Fruit fly (Drosophila melanogaster) whole organism, embryonic: Measurements from ENCODE around the gene how.

Source experiments
- Abd-B ChIP-seq: fragments of 200-800 bp; sonication (Bioruptor generic); optimal IDR thresholded peaks from 2 replicates; lab custom pipeline; 2018; ENCODE audit warnings: missing biosample characterization, mild to moderate bottlenecking, missing genetic modification characterization, moderate library complexity
- Adf1 ChIP-seq: fragments of 200-800 bp; sonication (Bioruptor generic); IDR thresholded peaks from 2 replicates; pipeline ENCODE4 v1.3.6; 2022; ENCODE audit warnings: missing biosample characterization, missing genetic modification characterization
- Aef1 ChIP-seq: fragments of 200-800 bp; sonication (Bioruptor generic); IDR thresholded peaks from 3 replicates; pipeline ENCODE4 v1.3.6; 2022; ENCODE audit warnings: missing biosample characterization, missing genetic modification characterization
- Blimp-1 ChIP-seq: fragments of 200-800 bp; sonication (Bioruptor generic); optimal IDR thresholded peaks from 3 replicates; lab custom pipeline; 2018; ENCODE audit warnings: missing biosample characterization, missing genetic modification characterization, mild to moderate bottlenecking, moderate library complexity, missing genetic modification reagents
- CG10267 ChIP-seq: fragments of 200-800 bp; sonication (Bioruptor generic); optimal IDR thresholded peaks from 2 replicates; lab custom pipeline; 2018; ENCODE audit warnings: missing biosample characterization, mild to moderate bottlenecking, missing genetic modification characterization, moderate library complexity
- CG10431 ChIP-seq: fragments of 200-800 bp; sonication (Bioruptor generic); optimal IDR thresholded peaks from 3 replicates; lab custom pipeline; 2018; ENCODE audit warnings: missing biosample characterization, mild to moderate bottlenecking, missing genetic modification characterization
- CG11085 ChIP-seq: fragments of 200-800 bp; sonication (Bioruptor generic); IDR thresholded peaks from 2 replicates; pipeline ENCODE4 v1.3.6; 2022; ENCODE audit warnings: missing biosample characterization, missing genetic modification characterization
- CG11504 ChIP-seq: fragments of 200-800 bp; sonication (Bioruptor generic); optimal IDR thresholded peaks from 3 replicates; lab custom pipeline; 2019; ENCODE audit warnings: missing biosample characterization, mild to moderate bottlenecking, missing genetic modification characterization, moderate library complexity
- CG12219 ChIP-seq: fragments of 200-800 bp; sonication (Bioruptor generic); optimal IDR thresholded peaks from 3 replicates; lab custom pipeline; 2018; ENCODE audit warnings: missing biosample characterization, mild to moderate bottlenecking, missing genetic modification characterization
- CG12391 ChIP-seq: fragments of 200-800 bp; sonication (Bioruptor generic); optimal IDR thresholded peaks from 3 replicates; lab custom pipeline; 2018; ENCODE audit warnings: missing biosample characterization, mild to moderate bottlenecking, missing genetic modification characterization, moderate library complexity
- CG14441 ChIP-seq: fragments of 200-800 bp; sonication (Bioruptor generic); IDR thresholded peaks from 2 replicates; pipeline ENCODE4 v1.3.6; 2022; ENCODE audit warnings: missing biosample characterization, missing genetic modification characterization
- CG18764 ChIP-seq: fragments of 200-800 bp; sonication (Bioruptor generic); optimal IDR thresholded peaks from 3 replicates; lab custom pipeline; 2016; ENCODE audit warnings: missing biosample characterization, missing genetic modification characterization
- CG2120 ChIP-seq: fragments of 200-800 bp; sonication (Bioruptor generic); optimal IDR thresholded peaks from 3 replicates; lab custom pipeline; 2016; ENCODE audit warnings: missing biosample characterization, missing genetic modification characterization
- CG3065 ChIP-seq: fragments of 200-800 bp; sonication (Bioruptor generic); optimal IDR thresholded peaks from 2 replicates; lab custom pipeline; 2016; ENCODE audit warnings: missing biosample characterization, missing genetic modification characterization
- CG34224 ChIP-seq: fragments of 200-800 bp; sonication (Bioruptor generic); IDR thresholded peaks from 3 replicates; pipeline ENCODE4 v1.3.6; 2022; ENCODE audit warnings: missing biosample characterization, missing genetic modification characterization; ENCODE audit not compliant: partially characterized antibody
- CG4707 ChIP-seq: fragments of 200-800 bp; sonication (Bioruptor generic); optimal IDR thresholded peaks from 2 replicates; lab custom pipeline; 2018; ENCODE audit warnings: missing biosample characterization, mild to moderate bottlenecking, missing genetic modification characterization, moderate library complexity
- CG6654 ChIP-seq: fragments of 200-800 bp; sonication (Bioruptor generic); optimal IDR thresholded peaks from 2 replicates; lab custom pipeline; 2017; ENCODE audit warnings: missing biosample characterization, mild to moderate bottlenecking, missing genetic modification characterization
- CG6813 ChIP-seq: fragments of 200-800 bp; sonication (Bioruptor generic); optimal IDR thresholded peaks from 2 replicates; lab custom pipeline; 2017; ENCODE audit warnings: missing biosample characterization, missing genetic modification characterization, mild to moderate bottlenecking, moderate library complexity, missing genetic modification reagents
- CG7786 ChIP-seq: fragments of 200-800 bp; sonication (Bioruptor generic); optimal IDR thresholded peaks from 2 replicates; lab custom pipeline; 2016; ENCODE audit warnings: missing biosample characterization, missing genetic modification characterization
- CG8290 ChIP-seq, 3 experiments: fragments of 200-800 bp; sonication (Bioruptor generic); optimal IDR thresholded peaks; 2 replicates each; lab custom pipeline; 2016 to 2019; ENCODE audit warnings: missing biosample characterization in 3 of 3, missing genetic modification characterization in 3 of 3, mild to moderate bottlenecking in 2 of 3, moderate library complexity in 1 of 3
- CTCF ChIP-seq: fragments of 200-800 bp; sonication (Bioruptor generic); optimal IDR thresholded peaks from 2 replicates; lab custom pipeline; 2017; ENCODE audit warnings: missing biosample characterization, mild to moderate bottlenecking, missing genetic modification characterization, moderate library complexity
- D19A ChIP-seq: fragments of 200-800 bp; optimal IDR thresholded peaks from 3 replicates; lab custom pipeline; 2019; ENCODE audit warnings: missing biosample characterization, mild to moderate bottlenecking, missing genetic modification characterization, moderate library complexity
- Dek ChIP-seq: fragments of 200-800 bp; sonication (Bioruptor generic); optimal IDR thresholded peaks from 3 replicates; lab custom pipeline; 2019; ENCODE audit warnings: missing biosample characterization, mild to moderate bottlenecking, missing genetic modification characterization, moderate library complexity
- Dfd ChIP-seq, 2 experiments: fragments of >200 bp; optimal IDR thresholded peaks; 2 replicates each; lab custom pipeline; 2017; ENCODE audit warnings: missing biosample characterization in 2 of 2, missing genetic modification characterization in 2 of 2
- Ets65A ChIP-seq: fragments of 200-800 bp; sonication (Bioruptor generic); peaks from one replicate; lab custom pipeline; 2016; ENCODE audit warnings: missing biosample characterization, missing genetic modification characterization
- GATAe ChIP-seq: fragments of 200-800 bp; sonication (Bioruptor generic); conservative IDR thresholded peaks from 2 replicates; pipeline ENCODE4 v1.3.6; 2022; ENCODE audit warnings: missing biosample characterization, missing genetic modification characterization
- Hr51 ChIP-seq, 2 experiments: fragments of 200-800 bp; sonication (Bioruptor generic); optimal IDR thresholded peaks; 2 replicates in 1 of 2; 3 replicates in 1 of 2; lab custom pipeline; 2016 to 2018; ENCODE audit warnings: missing biosample characterization in 2 of 2, missing genetic modification characterization in 2 of 2, mild to moderate bottlenecking in 1 of 2, moderate library complexity in 1 of 2
- MBD-R2 ChIP-seq: fragments of 200-800 bp; sonication (Bioruptor generic); IDR thresholded peaks from 2 replicates; pipeline ENCODE4 v1.3.6; 2022; ENCODE audit warnings: missing biosample characterization, missing genetic modification characterization
- NC2α ChIP-seq: fragments of 200-800 bp; sonication (Bioruptor generic); optimal IDR thresholded peaks from 2 replicates; lab custom pipeline; 2016; ENCODE audit warnings: missing biosample characterization, missing genetic modification characterization
- TFAM ChIP-seq: fragments of 200-800 bp; sonication (Bioruptor generic); optimal IDR thresholded peaks from 2 replicates; lab custom pipeline; 2017; ENCODE audit warnings: missing biosample characterization, missing genetic modification characterization, inconsistent platforms
- abd-A ChIP-seq: fragments of 200-800 bp; sonication (Bioruptor generic); optimal IDR thresholded peaks from 3 replicates; lab custom pipeline; 2019; ENCODE audit warnings: missing biosample characterization, mild to moderate bottlenecking, missing genetic modification characterization, moderate library complexity
- chif ChIP-seq, 2 experiments: fragments of 200-800 bp; sonication (Bioruptor generic); optimal IDR thresholded peaks; 3 replicates each; lab custom pipeline; 2016; ENCODE audit warnings: missing biosample characterization in 2 of 2, missing genetic modification characterization in 2 of 2
- corto ChIP-seq: fragments of 200-800 bp; sonication (Bioruptor generic); optimal IDR thresholded peaks from 2 replicates; lab custom pipeline; 2016; ENCODE audit warnings: missing biosample characterization, mild to moderate bottlenecking, missing genetic modification characterization, moderate library complexity
- cwo ChIP-seq: fragments of 200-800 bp; sonication (Bioruptor generic); optimal IDR thresholded peaks from 3 replicates; lab custom pipeline; 2017; ENCODE audit warnings: missing biosample characterization, missing genetic modification characterization, mild to moderate bottlenecking, moderate library complexity, missing genetic modification reagents
- dmrt99B ChIP-seq: fragments of 200-800 bp; sonication (Bioruptor generic); optimal IDR thresholded peaks from 2 replicates; lab custom pipeline; 2018; ENCODE audit warnings: missing biosample characterization, mild to moderate bottlenecking, missing genetic modification characterization, moderate library complexity
- ems ChIP-seq: fragments of 200-800 bp; sonication (Bioruptor generic); optimal IDR thresholded peaks from 3 replicates; lab custom pipeline; 2016; ENCODE audit warnings: missing biosample characterization, missing genetic modification characterization
- eyg ChIP-seq: fragments of 200-800 bp; sonication (Bioruptor generic); optimal IDR thresholded peaks from 3 replicates; lab custom pipeline; 2016; ENCODE audit warnings: missing biosample characterization, missing genetic modification characterization
- gem ChIP-seq: fragments of 200-800 bp; sonication (Bioruptor generic); optimal IDR thresholded peaks from 2 replicates; lab custom pipeline; 2019; ENCODE audit warnings: missing biosample characterization, mild to moderate bottlenecking, missing genetic modification characterization, moderate library complexity
- gsb-n ChIP-seq: fragments of 200-800 bp; sonication (Bioruptor generic); optimal IDR thresholded peaks from 3 replicates; lab custom pipeline; 2018; ENCODE audit warnings: missing biosample characterization, mild to moderate bottlenecking, missing genetic modification characterization
- h ChIP-seq: fragments of >200 bp; optimal IDR thresholded peaks from 2 replicates; lab custom pipeline; 2017
- lilli ChIP-seq: fragments of 200-800 bp; sonication (Bioruptor generic); optimal IDR thresholded peaks from 3 replicates; lab custom pipeline; 2016; ENCODE audit warnings: missing biosample characterization, missing genetic modification characterization
- lmd ChIP-seq: fragments of 200-800 bp; sonication (Bioruptor generic); IDR thresholded peaks from 2 replicates; pipeline ENCODE4 v1.3.6; 2022; ENCODE audit warnings: missing biosample characterization, missing genetic modification characterization
- lola ChIP-seq, 3 experiments: fragments of >200 bp in 2 of 3; fragments of 200-800 bp in 1 of 3; sonication (Bioruptor generic) in 1 of 3; optimal IDR thresholded peaks; 2 replicates each; lab custom pipeline; 2017 to 2019; ENCODE audit warnings: missing biosample characterization in 3 of 3, missing genetic modification characterization in 3 of 3, mild to moderate bottlenecking in 1 of 3, moderate library complexity in 1 of 3
- mld ChIP-seq: fragments of 200-800 bp; sonication (Bioruptor generic); IDR thresholded peaks from 3 replicates; pipeline ENCODE4 v1.3.6; 2022; ENCODE audit warnings: missing biosample characterization, missing genetic modification characterization; ENCODE audit not compliant: partially characterized antibody
- phol ChIP-seq: fragments of 200-800 bp; sonication (Bioruptor generic); optimal IDR thresholded peaks from 3 replicates; lab custom pipeline; 2018; ENCODE audit warnings: missing biosample characterization, mild to moderate bottlenecking, missing genetic modification characterization, moderate library complexity
- pnt ChIP-seq: fragments of 200-800 bp; sonication (Bioruptor generic); optimal IDR thresholded peaks from 3 replicates; lab custom pipeline; 2016; ENCODE audit warnings: missing biosample characterization, missing genetic modification characterization
- sqz ChIP-seq: fragments of 200-800 bp; sonication (Bioruptor generic); optimal IDR thresholded peaks from 3 replicates; lab custom pipeline; 2018; ENCODE audit warnings: missing biosample characterization, mild to moderate bottlenecking, missing genetic modification characterization
- ssp ChIP-seq: fragments of 200-800 bp; sonication (Bioruptor generic); IDR thresholded peaks from 2 replicates; pipeline ENCODE4 v1.3.6; 2022; ENCODE audit warnings: missing biosample characterization, missing genetic modification characterization
- tio ChIP-seq: fragments of 200-800 bp; sonication (Bioruptor generic); optimal IDR thresholded peaks from 2 replicates; lab custom pipeline; 2017; ENCODE audit warnings: missing biosample characterization, missing genetic modification characterization, inconsistent platforms
- vfl ChIP-seq: fragments of 200-800 bp; sonication (Bioruptor generic); optimal IDR thresholded peaks from 2 replicates; lab custom pipeline; 2016; ENCODE audit warnings: missing biosample characterization, missing genetic modification characterization

how gene

dm6 chr3R:22018777-22019420 is 23.1 kb upstream of the how start, which contains the start of gene Idh3b:
Idh3b (minus strand) TSS chr3R:22019382.
- TF ChIP-seq gsb-n (tag; lab: Kevin White, UChicago): no peak
- TF ChIP-seq CTCF (GFP tag; lab: Kevin White, UChicago): peak; percentile 40
- TF ChIP-seq tio (GFP tag; lab: Kevin White, UChicago): no peak
- peak; percentile 63 for TF ChIP-seq CG8290 (GFP tag; optimal IDR thresholded peaks at IDR 0.05; lab: Kevin White, UChicago)
- TF ChIP-seq CG8290 (tag; optimal IDR thresholded peaks at IDR 0.05; lab: Kevin White, UChicago): no peak
- peak; percentile 68 for TF ChIP-seq CG7786 (GFP tag; lab: Kevin White, UChicago)
- TF ChIP-seq Dfd (GFP tag; optimal IDR thresholded peaks at IDR 0.05; lab: Kevin White, UChicago): no peak
- no peak for TF ChIP-seq h
- TF ChIP-seq D19A (tag; lab: Kevin White, UChicago): no peak
- peak; percentile 48 for TF ChIP-seq CG18764 (GFP tag; lab: Kevin White, UChicago)
- no peak for TF ChIP-seq CG10431 (GFP tag; lab: Kevin White, UChicago)
- no peak for TF ChIP-seq CG14441 (GFP tag; lab: Robert Waterston, UW)
- peak; percentile 82 for TF ChIP-seq CG2120
- TF ChIP-seq CG34224: peak; percentile 96
- peak; percentile 64 for TF ChIP-seq CG12391 (tag; lab: Kevin White, UChicago)
- no peak for TF ChIP-seq gem
- TF ChIP-seq Dek: peak; percentile 44
- no peak for TF ChIP-seq CG6813 (GFP tag; lab: Kevin White, UChicago)
- no peak; the same call in 1 of the 3 replicates for TF ChIP-seq Aef1
- TF ChIP-seq GATAe: no peak
- TF ChIP-seq corto (GFP tag; lab: Kevin White, UChicago): no peak
- peak; percentile 5 for TF ChIP-seq CG12219 (GFP tag; lab: Kevin White, UChicago)
- TF ChIP-seq ems (GFP tag; lab: Kevin White, UChicago): peak; percentile 76
- TF ChIP-seq vfl (GFP tag; lab: Kevin White, UChicago): peak; percentile 76
- no peak for TF ChIP-seq CG11504 (tag; lab: Kevin White, UChicago)
- no peak for TF ChIP-seq CG4707 (GFP tag; lab: Kevin White, UChicago)
- TF ChIP-seq MBD-R2: peak; percentile 97
- TF ChIP-seq eyg (GFP tag; lab: Kevin White, UChicago): peak; percentile 37
- no peak for TF ChIP-seq lola (GFP tag; optimal IDR thresholded peaks at IDR 0.05; lab: Kevin White, UChicago)
- no peak for TF ChIP-seq lmd (GFP tag; lab: Robert Waterston, UW)
- TF ChIP-seq dmrt99B (tag; lab: Kevin White, UChicago): no peak
- TF ChIP-seq CG6654 (GFP tag; lab: Kevin White, UChicago): no peak
- TF ChIP-seq Abd-B (GFP tag; lab: Kevin White, UChicago): no peak
- peak; percentile 55 for TF ChIP-seq CG3065 (GFP tag; lab: Kevin White, UChicago)
- peak in 1 of 2 experiments; percentile 64 for TF ChIP-seq Hr51 (GFP tag; optimal IDR thresholded peaks at IDR 0.05; lab: Kevin White, UChicago)
- TF ChIP-seq chif (GFP tag; optimal IDR thresholded peaks at IDR 0.05; lab: Kevin White, UChicago): no peak
- no peak for TF ChIP-seq cwo (GFP tag; lab: Kevin White, UChicago)
- peak; percentile 24 for TF ChIP-seq NC2α
- peak; percentile 60 for TF ChIP-seq phol
- TF ChIP-seq Adf1 (GFP tag; lab: Robert Waterston, UW): peak; percentile 39
- TF ChIP-seq pnt (GFP tag; lab: Kevin White, UChicago): peak; percentile 33
- no peak for TF ChIP-seq abd-A (tag; lab: Kevin White, UChicago)
- no peak for TF ChIP-seq sqz (GFP tag; lab: Kevin White, UChicago)
- TF ChIP-seq ssp (GFP tag; lab: Robert Waterston, UW): no peak; the same call in 1 of the 2 replicates
- TF ChIP-seq CG10267 (tag; lab: Kevin White, UChicago): peak; percentile 97
- peak; percentile 96 for TF ChIP-seq Ets65A (GFP tag; lab: Kevin White, UChicago)
- peak; percentile 76 for TF ChIP-seq lilli
- TF ChIP-seq mld (GFP tag; lab: Robert Waterston, UW): peak; percentile 55; the same call in 2 of the 3 replicates
- TF ChIP-seq CG11085 (GFP tag; lab: Robert Waterston, UW): no peak; the same call in 1 of the 2 replicates
- TF ChIP-seq Blimp-1 (GFP tag; lab: Kevin White, UChicago): no peak
- TF ChIP-seq TFAM (GFP tag; lab: Kevin White, UChicago): no peak
